Fruit fly (Drosophila melanogaster): ENCODE results near the gene Pfdn6.

- TF ChIP-seq psq (optimal IDR thresholded peaks at IDR 0.05) (no peak), pan (optimal IDR thresholded peaks at IDR 0.05) (no peak)
Observed at dm6 chr3L:19929051-19929718, 5.7 kb downstream of the Pfdn6 start.

Data from whole organism.